Worm (Caenorhabditis elegans): ENCODE data around the gene tpa-1.

tpa-1 gene

ce11 chrIV:143807-144371 is 52.1 kb downstream of the tpa-1 start (continued):
- TF ChIP-seq F26F4.8 (GFP tag; conservative IDR thresholded peaks at IDR 0.05) (peak; percentile 74; the same call in 1 of the 2 replicates), snpc-1.2 (GFP tag; IDR thresholded peaks at IDR 0.05) (peak; percentile 84), nhr-41 (GFP tag; IDR thresholded peaks at IDR 0.05) (peak; percentile 56; the same call in 1 of the 2 replicates), ztf-7 (tag; optimal IDR thresholded peaks at IDR 0.05) (peak; percentile 37), dmd-9 (GFP tag; IDR thresholded peaks at IDR 0.05) (0 out of 2 replicates have a peak, but pooled peaks have one; percentile 51), F10B5.3 (tag; optimal IDR thresholded peaks at IDR 0.05) (peak; percentile 40), ceh-20 (GFP tag; IDR thresholded peaks at IDR 0.05) (peak; percentile 71), F44E2.7 (GFP tag; IDR thresholded peaks at IDR 0.05) (0 out of 2 replicates have a peak, but pooled peaks have one; percentile 67), lin-13 (GFP tag; optimal IDR thresholded peaks at IDR 0.05) (peak; percentile 17), daf-19 (GFP tag; conservative IDR thresholded peaks at IDR 0.05) (peak; percentile 51; the same call in 1 of the 2 replicates), T26A8.4 (GFP tag; IDR thresholded peaks at IDR 0.05) (peak; percentile 57; the same call in 1 of the 2 replicates), ztf-11 (tag; optimal IDR thresholded peaks at IDR 0.05) (no peak), ceh-44 (GFP tag; IDR thresholded peaks at IDR 0.05) (0 out of 2 replicates have a peak, but pooled peaks have one; percentile 53), D1046.2 (GFP tag; IDR thresholded peaks at IDR 0.05) (peak; percentile 79), zfp-2 (tag; optimal IDR thresholded peaks at IDR 0.05) (peak; percentile 43), egl-43 (GFP tag; IDR thresholded peaks at IDR 0.05) (peak; percentile 92), nhr-237 (tag; optimal IDR thresholded peaks at IDR 0.05) (no peak), saeg-2 (GFP tag; IDR thresholded peaks at IDR 0.05) (no peak), mdl-1 (tag; optimal IDR thresholded peaks at IDR 0.05) (peak; percentile 63 to 97), daf-8 (GFP tag; IDR thresholded peaks at IDR 0.05) (no peak), hmg-1.1 (GFP tag; IDR thresholded peaks at IDR 0.05) (peak; percentile 95), mdt-29 (GFP tag; IDR thresholded peaks at IDR 0.05) (0 out of 2 replicates have a peak, but pooled peaks have one; percentile 41), spr-1 (tag; optimal IDR thresholded peaks at IDR 0.05) (peak; percentile 43), lin-29 (GFP tag; IDR thresholded peaks at IDR 0.05) (no peak), mxl-3 (GFP tag; optimal IDR thresholded peaks at IDR 0.05) (peak; percentile 72), attf-4 (tag; optimal IDR thresholded peaks at IDR 0.05) (no peak), ZK546.5 (tag; optimal IDR thresholded peaks at IDR 0.05) (no peak), duxl-1 (tag; optimal IDR thresholded peaks at IDR 0.05; ENCODE audit: poor library complexity) (peak; percentile 58), F49E8.2 (tag; optimal IDR thresholded peaks at IDR 0.05; ENCODE audit: borderline replicate concordance) (no peak), unc-39 (tag; optimal IDR thresholded peaks at IDR 0.05) (no peak), snpc-4 (tag; optimal IDR thresholded peaks at IDR 0.05) (no peak), skn-1 (tag; optimal IDR thresholded peaks at IDR 0.05) (no peak), ctbp-1 (GFP tag; IDR thresholded peaks at IDR 0.05) (peak; percentile 76), lin-38 (GFP tag; IDR thresholded peaks at IDR 0.05) (peak; percentile 75), lsy-2 (tag; optimal IDR thresholded peaks at IDR 0.05) (no peak), lir-3 (tag; optimal IDR thresholded peaks at IDR 0.05) (peak; percentile 64), spr-3 (GFP tag; optimal IDR thresholded peaks at IDR 0.05) (peak; percentile 66), sdz-12 (GFP tag; optimal IDR thresholded peaks at IDR 0.05) (peak; percentile 49), hlh-30 (tag; optimal IDR thresholded peaks at IDR 0.05; ENCODE audit: insufficient read depth) (peak; percentile 84), nhr-102 (tag; optimal IDR thresholded peaks at IDR 0.05) (no peak), tra-1 (GFP tag; IDR thresholded peaks at IDR 0.05) (peak; percentile 77; the same call in 1 of the 2 replicates), aha-1 (tag) (peak; percentile 97), madf-9 (GFP tag; conservative IDR thresholded peaks at IDR 0.05) (peak; percentile 83), madf-5 (GFP tag; IDR thresholded peaks at IDR 0.05) (peak in 1 of 2 experiments; percentile 81; a peak in 1 of 4 replicates), zfp-3 (GFP tag; conservative IDR thresholded peaks at IDR 0.05) (no peak; the same call in 1 of the 2 replicates), hif-1 (tag; optimal IDR thresholded peaks at IDR 0.05) (peak in 1 of 2 experiments; percentile 75), lim-7 (GFP tag; IDR thresholded peaks at IDR 0.05) (peak; percentile 91), unc-130 (GFP tag; optimal IDR thresholded peaks at IDR 0.05) (peak; percentile 62), php-3 (GFP tag; IDR thresholded peaks at IDR 0.05) (peak; percentile 64)

All from whole organism, L4 larva.